Fruit fly (Drosophila melanogaster) whole organism, wandering third instar larva: ENCODE data around the gene Trm7-32.
A peak's percentile ranks its signal among the peaks of the same experiment; 100 is the strongest.

Experiments used
- Abd-B ChIP-seq: fragments of >200 bp; optimal IDR thresholded peaks from 2 replicates; lab custom pipeline; 2017; ENCODE audit warnings: missing biosample characterization, missing genetic modification characterization
- CG9705 ChIP-seq: fragments of 200-800 bp; sonication (Bioruptor generic); optimal IDR thresholded peaks from 2 replicates; lab custom pipeline; 2018; ENCODE audit warnings: missing biosample characterization, mild to moderate bottlenecking, missing genetic modification characterization
- Dif ChIP-seq: fragments of 200-275, 200-300 bp; sonication (Bioruptor generic); optimal IDR thresholded peaks from 2 replicates; lab custom pipeline; 2018; ENCODE audit warnings: missing biosample characterization, missing genetic modification characterization; ENCODE audit not compliant: partially characterized antibody
- Jra ChIP-seq: sonication (Bioruptor generic); optimal IDR thresholded peaks from 2 replicates; lab custom pipeline; 2016; ENCODE audit warnings: missing biosample characterization, missing genetic modification characterization
- Myc ChIP-seq: fragments of >200 bp; optimal IDR thresholded peaks from 2 replicates; lab custom pipeline; 2017
- OdsH ChIP-seq: fragments of 200-800 bp; sonication (Bioruptor generic); optimal IDR thresholded peaks from 2 replicates; lab custom pipeline; 2016; ENCODE audit warnings: missing biosample characterization, mild to moderate bottlenecking, missing genetic modification characterization
- ey ChIP-seq: fragments of 200-800 bp; sonication (Bioruptor generic); optimal IDR thresholded peaks from 2 replicates; lab custom pipeline; 2016; ENCODE audit warnings: missing biosample characterization, missing genetic modification characterization
- foxo ChIP-seq, 2 experiments: fragments of 200-800 bp; sonication (Bioruptor generic); optimal IDR thresholded peaks; 2 replicates in 1 of 2; 3 replicates in 1 of 2; lab custom pipeline; 2016 to 2017; ENCODE audit warnings: missing biosample characterization in 2 of 2, missing genetic modification characterization in 2 of 2
- h ChIP-seq: fragments of 200-800 bp; sonication (Bioruptor generic); optimal IDR thresholded peaks from 3 replicates; lab custom pipeline; 2016; ENCODE audit warnings: missing biosample characterization, mild to moderate bottlenecking, missing genetic modification characterization
- sage ChIP-seq: fragments of 200-800 bp; sonication (Bioruptor generic); optimal IDR thresholded peaks from 2 replicates; lab custom pipeline; 2016; ENCODE audit warnings: missing biosample characterization, mild to moderate bottlenecking, missing genetic modification characterization

- TF ChIP-seq OdsH (no peak), ey (GFP tag; lab: Kevin White, UChicago) (no peak), h (no peak), Dif (peak; percentile 56), Myc (lab: Kevin White, UChicago) (no peak), Abd-B (GFP tag; lab: Kevin White, UChicago) (no peak), sage (no peak), foxo (GFP tag; optimal IDR thresholded peaks at IDR 0.05; lab: Kevin White, UChicago) (no peak), CG9705 (GFP tag; lab: Kevin White, UChicago) (no peak), Jra (GFP tag; lab: Kevin White, UChicago) (no peak)
Observed at dm6 chr3R:17061736-17062371, 21.4 kb downstream of the Trm7-32 start.
